Worm (Caenorhabditis elegans) whole organism, midembryonic: Measurements from ENCODE around the gene ttll-9.

Experiments
- flt-1 ChIP-seq: fragments of 200-800 bp; sonication (Bioruptor generic); IDR thresholded peaks from 2 replicates; pipeline ENCODE4 v1.3.6; 2022; ENCODE audit warnings: missing genetic modification characterization, missing compliant biosample characterization
- med-1 ChIP-seq: sonication (generic microtip); optimal IDR thresholded peaks from 2 replicates; lab custom pipeline; 2017; ENCODE audit warnings: missing genetic modification characterization, mild to moderate bottlenecking, missing compliant biosample characterization, antibody characterized with exemption, missing genetic modification reagents; ENCODE audit not compliant: insufficient read depth
- ref-1 ChIP-seq: fragments of 200-800 bp; sonication (Bioruptor generic); conservative IDR thresholded peaks from 2 replicates; pipeline ENCODE4 v1.3.6; 2022; ENCODE audit warnings: missing genetic modification reagents, missing genetic modification characterization, missing compliant biosample characterization
- tab-1 ChIP-seq: fragments of 200-800 bp; sonication (Bioruptor generic); IDR thresholded peaks from 2 replicates; pipeline ENCODE4 v1.3.6; 2022; ENCODE audit warnings: missing genetic modification characterization, missing compliant biosample characterization

DNA sequence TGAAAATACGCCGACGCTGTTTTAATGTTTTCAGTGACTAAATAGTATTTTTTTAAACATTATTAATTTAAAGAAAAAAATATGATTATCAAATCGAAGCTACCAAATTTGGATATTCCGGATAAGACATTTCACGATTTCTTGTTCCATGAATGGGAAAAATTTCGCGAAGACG lies 6.3 kb upstream of the ttll-9 start, which contains the start of gene acs-12:
- TF ChIP-seq tab-1 (GFP tag; lab: Robert Waterston, UW) (no peak), flt-1 (GFP tag; lab: Robert Waterston, UW) (no peak), med-1 (GFP tag; lab: Kevin White, UChicago) (no peak), ref-1 (GFP tag; lab: Robert Waterston, UW) (no peak)
